Fruit fly (Drosophila melanogaster): ENCODE data around the gene CG6769.

CG6769 gene

DNA sequence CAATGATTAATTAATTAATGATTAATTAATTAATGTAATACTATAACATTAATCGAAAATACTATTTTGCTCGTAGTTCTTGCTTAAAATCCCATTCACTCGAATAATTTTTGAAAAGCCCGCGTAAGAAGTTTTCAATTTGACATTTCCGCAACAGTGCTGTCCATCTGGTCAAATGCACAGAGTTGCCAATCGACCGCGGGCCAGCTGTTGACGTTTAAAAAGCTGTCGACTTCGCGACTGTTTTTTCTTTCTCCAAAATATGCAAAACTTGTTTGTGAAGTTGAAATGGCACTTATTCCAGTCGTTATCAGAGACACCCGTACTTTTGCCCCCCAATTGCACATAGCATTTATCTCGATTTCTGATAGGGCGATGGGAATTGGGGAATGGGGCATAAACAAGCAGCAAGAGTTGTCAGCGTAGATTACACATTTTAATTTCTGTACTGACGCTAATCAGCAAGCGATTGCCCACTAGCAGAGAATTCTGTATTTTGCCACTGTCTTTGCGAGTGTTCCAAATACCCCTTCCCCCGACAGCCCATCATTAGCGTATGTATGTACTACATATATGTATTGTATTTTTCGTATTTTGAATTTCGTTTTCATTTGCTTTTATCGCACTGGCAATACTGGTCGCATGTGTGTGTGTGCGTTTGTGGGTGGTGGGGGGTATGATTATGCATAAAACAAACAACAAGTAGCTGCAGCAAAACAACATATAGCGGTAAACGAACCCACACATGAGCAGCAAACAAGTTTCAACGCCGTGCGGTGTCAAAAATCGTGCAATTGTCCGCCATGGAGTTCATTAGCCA is 4.1 kb upstream of the CG6769 start, which contains the start of gene Srx (continued):
- no peak for TF ChIP-seq CG34422 (GFP tag; IDR thresholded peaks at IDR 0.05)
- peak; percentile 38 for TF ChIP-seq pho (GFP tag; optimal IDR thresholded peaks at IDR 0.05)
- no peak for TF ChIP-seq tx (GFP tag; optimal IDR thresholded peaks at IDR 0.05)
- TF ChIP-seq Max (GFP tag; optimal IDR thresholded peaks at IDR 0.05): no peak
- TF ChIP-seq eyg (GFP tag; optimal IDR thresholded peaks at IDR 0.05): no peak
- TF ChIP-seq Myb (GFP tag; optimal IDR thresholded peaks at IDR 0.05): peak; percentile 81
- peak; percentile 11 for TF ChIP-seq Antp (GFP tag; optimal IDR thresholded peaks at IDR 0.05)
- peak in 1 of 2 experiments; percentile 4 for TF ChIP-seq insv (GFP tag; optimal IDR thresholded peaks at IDR 0.05)
- no peak for TF ChIP-seq disco-r (GFP tag; optimal IDR thresholded peaks at IDR 0.05)
- peak; percentile 77 for TF ChIP-seq CG10543 (GFP tag; optimal IDR thresholded peaks at IDR 0.05)
- peak; percentile 48 for TF ChIP-seq CG15269 (tag; optimal IDR thresholded peaks at IDR 0.05)
- peak; percentile 13 for TF ChIP-seq CrebB (tag; optimal IDR thresholded peaks at IDR 0.05)
- no peak for TF ChIP-seq Hmx (GFP tag; optimal IDR thresholded peaks at IDR 0.05)
- no peak for TF ChIP-seq schlank (tag; optimal IDR thresholded peaks at IDR 0.05)
- TF ChIP-seq D19A (tag; optimal IDR thresholded peaks at IDR 0.05): no peak
- TF ChIP-seq unc-4 (GFP tag; IDR thresholded peaks at IDR 0.05; ENCODE audit: partially characterized antibody): no peak
- TF ChIP-seq Awh (GFP tag; IDR thresholded peaks at IDR 0.05): no peak
- TF ChIP-seq vvl (GFP tag; IDR thresholded peaks at IDR 0.05): no peak
- TF ChIP-seq cwo (GFP tag; optimal IDR thresholded peaks at IDR 0.05): no peak
- peak; percentile 15 for TF ChIP-seq CG10209 (GFP tag; optimal IDR thresholded peaks at IDR 0.05)
- TF ChIP-seq ERR (GFP tag; optimal IDR thresholded peaks at IDR 0.05): no peak
- no peak for TF ChIP-seq hkb (optimal IDR thresholded peaks at IDR 0.05)
- TF ChIP-seq hkb (GFP tag; IDR thresholded peaks at IDR 0.05): no peak
- TF ChIP-seq CG6654 (GFP tag; optimal IDR thresholded peaks at IDR 0.05): no peak
- TF ChIP-seq nom (GFP tag; optimal IDR thresholded peaks at IDR 0.05): peak; percentile 37
- no peak for TF ChIP-seq CG7271 (tag; optimal IDR thresholded peaks at IDR 0.05)
- TF ChIP-seq Atf6 (GFP tag; IDR thresholded peaks at IDR 0.05): no peak
- peak; percentile 21 for TF ChIP-seq caup (GFP tag; optimal IDR thresholded peaks at IDR 0.05; ENCODE audit: severe bottlenecking)
- 0 out of 2 replicates have a peak, but pooled peaks have one; percentile 13 for TF ChIP-seq hbn (GFP tag; IDR thresholded peaks at IDR 0.05; ENCODE audit: partially characterized antibody)
- TF ChIP-seq al (GFP tag; IDR thresholded peaks at IDR 0.05): no peak
- TF ChIP-seq CG9932 (GFP tag; IDR thresholded peaks at IDR 0.05): 0 out of 2 replicates have a peak, but pooled peaks have one; percentile 17
- TF ChIP-seq lilli (GFP tag; optimal IDR thresholded peaks at IDR 0.05): peak; percentile 10
- TF ChIP-seq CG10462 (GFP tag; optimal IDR thresholded peaks at IDR 0.05): no peak
- peak; percentile 17 for TF ChIP-seq bab2 (GFP tag; optimal IDR thresholded peaks at IDR 0.05)
- no peak for TF ChIP-seq cas (GFP tag; IDR thresholded peaks at IDR 0.05)
- TF ChIP-seq CG6854 (GFP tag; optimal IDR thresholded peaks at IDR 0.05): no peak
- TF ChIP-seq fd3F (GFP tag; optimal IDR thresholded peaks at IDR 0.05): no peak
- TF ChIP-seq E2f2 (GFP tag; IDR thresholded peaks at IDR 0.05): peak; percentile 89
- no peak for TF ChIP-seq CG15696 (tag; optimal IDR thresholded peaks at IDR 0.05)
- TF ChIP-seq CG12299 (tag; optimal IDR thresholded peaks at IDR 0.05): peak; percentile 17
- no peak for TF ChIP-seq CG15601 (tag; optimal IDR thresholded peaks at IDR 0.05)
- no peak for TF ChIP-seq ac (GFP tag; optimal IDR thresholded peaks at IDR 0.05)
- TF ChIP-seq Xbp1 (GFP tag; optimal IDR thresholded peaks at IDR 0.05): peak; percentile 2
- no peak for TF ChIP-seq CG6254 (GFP tag; optimal IDR thresholded peaks at IDR 0.05)
- TF ChIP-seq CoRest (tag; optimal IDR thresholded peaks at IDR 0.05): peak; percentile 41
- peak in 1 of 2 experiments; percentile 13 for TF ChIP-seq bsh (GFP tag; optimal IDR thresholded peaks at IDR 0.05)
- TF ChIP-seq mirr (GFP tag; optimal IDR thresholded peaks at IDR 0.05): peak; percentile 51

All from whole organism, embryonic.